Fruit fly (Drosophila melanogaster) whole organism, embryonic: ENCODE results near the gene CG6785.

Experiments
- CG1233 ChIP-seq: fragments of 200-800 bp; sonication (Bioruptor generic); optimal IDR thresholded peaks from 4 replicates; lab custom pipeline; 2018; ENCODE audit warnings: missing biosample characterization, mild to moderate bottlenecking, missing genetic modification characterization
- CG13775 ChIP-seq: fragments of 200-800 bp; sonication (Bioruptor generic); optimal IDR thresholded peaks from 3 replicates; lab custom pipeline; 2017; ENCODE audit warnings: missing biosample characterization, mild to moderate bottlenecking, missing genetic modification characterization
- CG15073 ChIP-seq: fragments of 200-800 bp; sonication (Bioruptor generic); optimal IDR thresholded peaks from 2 replicates; lab custom pipeline; 2016; ENCODE audit warnings: missing biosample characterization, missing genetic modification characterization
- CG17802 ChIP-seq: fragments of 200-800 bp; sonication (Bioruptor generic); optimal IDR thresholded peaks from 2 replicates; lab custom pipeline; 2018; ENCODE audit warnings: missing biosample characterization, mild to moderate bottlenecking, missing genetic modification characterization, moderate library complexity
- CG2875 ChIP-seq: fragments of 200-800 bp; sonication (Bioruptor generic); optimal IDR thresholded peaks from 2 replicates; lab custom pipeline; 2017; ENCODE audit warnings: missing biosample characterization, mild to moderate bottlenecking, missing genetic modification characterization, missing genetic modification reagents
- CG4820 ChIP-seq: fragments of 200-800 bp; sonication (Bioruptor generic); optimal IDR thresholded peaks from 3 replicates; lab custom pipeline; 2016; ENCODE audit warnings: missing biosample characterization, missing genetic modification characterization
- CG6854 ChIP-seq: fragments of 200-800 bp; sonication (Bioruptor generic); optimal IDR thresholded peaks from 3 replicates; lab custom pipeline; 2017; ENCODE audit warnings: missing biosample characterization, mild to moderate bottlenecking, missing genetic modification characterization
- CG8281 ChIP-seq: fragments of 200-800 bp; sonication (Bioruptor generic); optimal IDR thresholded peaks from 2 replicates; lab custom pipeline; 2018; ENCODE audit warnings: missing biosample characterization, mild to moderate bottlenecking, missing genetic modification characterization, moderate library complexity
- CG9817 ChIP-seq: fragments of 200-800 bp; sonication (Bioruptor generic); optimal IDR thresholded peaks from 2 replicates; lab custom pipeline; 2018; ENCODE audit warnings: missing biosample characterization, mild to moderate bottlenecking, missing genetic modification characterization, moderate library complexity
- CG9876 ChIP-seq: fragments of 200-800 bp; sonication (Bioruptor generic); optimal IDR thresholded peaks from 2 replicates; lab custom pipeline; 2016; ENCODE audit warnings: missing biosample characterization, missing genetic modification characterization
- CHES-1-like ChIP-seq: fragments of 200-800 bp; sonication (Bioruptor generic); optimal IDR thresholded peaks from 2 replicates; lab custom pipeline; 2016; ENCODE audit warnings: missing biosample characterization, missing genetic modification characterization
- Camta ChIP-seq: fragments of 200-800 bp; sonication (Bioruptor generic); optimal IDR thresholded peaks from 2 replicates; lab custom pipeline; 2016; ENCODE audit warnings: missing biosample characterization, missing genetic modification characterization
- D ChIP-seq, 2 experiments: fragments of 200-800 bp in 1 of 2; fragments of >200 bp in 1 of 2; sonication (Bioruptor generic) in 1 of 2; optimal IDR thresholded peaks; 2 replicates in 1 of 2; 3 replicates in 1 of 2; lab custom pipeline; 2017; ENCODE audit warnings: mild to moderate bottlenecking in 1 of 2, missing biosample characterization in 1 of 2, missing genetic modification characterization in 1 of 2, missing genetic modification reagents in 1 of 2
- Fer2 ChIP-seq: fragments of 200-800 bp; sonication (Bioruptor generic); optimal IDR thresholded peaks from 2 replicates; lab custom pipeline; 2018; ENCODE audit warnings: missing biosample characterization, mild to moderate bottlenecking, missing genetic modification characterization, moderate library complexity
- Hey ChIP-seq: fragments of 200-800 bp; sonication (Bioruptor generic); optimal IDR thresholded peaks from 3 replicates; lab custom pipeline; 2018; ENCODE audit warnings: missing biosample characterization, mild to moderate bottlenecking, missing genetic modification characterization
- MTF-1 ChIP-seq: fragments of 200-800 bp; sonication (Bioruptor generic); optimal IDR thresholded peaks from 2 replicates; lab custom pipeline; 2018; ENCODE audit warnings: missing biosample characterization, mild to moderate bottlenecking, missing genetic modification characterization, borderline replicate concordance
- Mrtf ChIP-seq: fragments of 200-800 bp; sonication (Bioruptor generic); IDR thresholded peaks from 3 replicates; pipeline ENCODE4 v1.3.6; 2022; ENCODE audit warnings: missing biosample characterization, missing genetic modification characterization
- NC2α ChIP-seq: fragments of 200-800 bp; sonication (Bioruptor generic); optimal IDR thresholded peaks from 2 replicates; lab custom pipeline; 2016; ENCODE audit warnings: missing biosample characterization, missing genetic modification characterization
- Oli ChIP-seq: fragments of 200-800 bp; sonication (Bioruptor generic); optimal IDR thresholded peaks from 2 replicates; lab custom pipeline; 2018; ENCODE audit warnings: missing biosample characterization, mild to moderate bottlenecking, missing genetic modification characterization, moderate library complexity
- Xbp1 ChIP-seq: fragments of 200-800 bp; sonication (Bioruptor generic); optimal IDR thresholded peaks from 3 replicates; lab custom pipeline; 2016; ENCODE audit warnings: missing biosample characterization, mild to moderate bottlenecking, missing genetic modification characterization
- ab ChIP-seq: fragments of 200-800 bp; sonication (Bioruptor generic); optimal IDR thresholded peaks from 2 replicates; lab custom pipeline; 2016; ENCODE audit warnings: missing biosample characterization, missing genetic modification characterization
- cato ChIP-seq: fragments of 200-800 bp; sonication (Bioruptor generic); optimal IDR thresholded peaks from 2 replicates; lab custom pipeline; 2016; ENCODE audit warnings: missing biosample characterization, missing genetic modification characterization, borderline replicate concordance
- chinmo ChIP-seq: fragments of 200-800 bp; sonication (Bioruptor generic); IDR thresholded peaks from 4 replicates; pipeline ENCODE4 v1.3.6; 2022; ENCODE audit warnings: missing biosample characterization, missing genetic modification characterization; ENCODE audit not compliant: partially characterized antibody
- chn ChIP-seq: fragments of 200-800 bp; sonication (Bioruptor generic); optimal IDR thresholded peaks from 2 replicates; lab custom pipeline; 2016; ENCODE audit warnings: missing biosample characterization, missing genetic modification characterization
- disco-r ChIP-seq: fragments of 200-800 bp; sonication (Bioruptor generic); optimal IDR thresholded peaks from 2 replicates; lab custom pipeline; 2016; ENCODE audit warnings: missing biosample characterization, missing genetic modification characterization
- exex ChIP-seq: fragments of 200-800 bp; sonication (Bioruptor generic); optimal IDR thresholded peaks from 4 replicates; lab custom pipeline; 2018; ENCODE audit warnings: missing biosample characterization, mild to moderate bottlenecking, missing genetic modification characterization, moderate library complexity
- gfzf ChIP-seq: fragments of 200-800 bp; sonication (Bioruptor generic); optimal IDR thresholded peaks from 2 replicates; lab custom pipeline; 2016; ENCODE audit warnings: missing biosample characterization, mild to moderate bottlenecking, missing genetic modification characterization, moderate library complexity
- grn ChIP-seq: fragments of 200-800 bp; sonication (Bioruptor generic); optimal IDR thresholded peaks from 3 replicates; lab custom pipeline; 2017; ENCODE audit warnings: missing biosample characterization, missing genetic modification characterization
- lilli ChIP-seq: fragments of 200-800 bp; sonication (Bioruptor generic); optimal IDR thresholded peaks from 3 replicates; lab custom pipeline; 2016; ENCODE audit warnings: missing biosample characterization, missing genetic modification characterization
- odd ChIP-seq: fragments of 200-800 bp; sonication (Bioruptor generic); optimal IDR thresholded peaks from 2 replicates; lab custom pipeline; 2017; ENCODE audit warnings: missing biosample characterization, mild to moderate bottlenecking, missing genetic modification characterization
- pum ChIP-seq: fragments of 200-800 bp; sonication (Bioruptor generic); optimal IDR thresholded peaks from 2 replicates; lab custom pipeline; 2016; ENCODE audit warnings: missing biosample characterization, missing genetic modification characterization
- repo ChIP-seq: fragments of 200-800 bp; sonication (Bioruptor generic); optimal IDR thresholded peaks from 2 replicates; lab custom pipeline; 2016; ENCODE audit warnings: missing biosample characterization, missing genetic modification characterization
- rib ChIP-seq: fragments of 200-800 bp; sonication (Bioruptor generic); IDR thresholded peaks from 2 replicates; pipeline ENCODE4 v1.3.6; 2022; ENCODE audit warnings: missing biosample characterization, missing genetic modification characterization
- scrt ChIP-seq: fragments of 200-800 bp; sonication (Bioruptor generic); optimal IDR thresholded peaks from 2 replicates; lab custom pipeline; 2018; ENCODE audit warnings: missing biosample characterization, mild to moderate bottlenecking, missing genetic modification characterization, moderate library complexity
- shn ChIP-seq: fragments of 200-800 bp; sonication (Bioruptor generic); optimal IDR thresholded peaks from 3 replicates; lab custom pipeline; 2016; ENCODE audit warnings: missing biosample characterization, missing genetic modification characterization
- so ChIP-seq: fragments of 200-800 bp; sonication (Bioruptor generic); IDR thresholded peaks from 3 replicates; pipeline ENCODE4 v1.3.6; 2022; ENCODE audit warnings: missing biosample characterization, missing genetic modification characterization
- stwl ChIP-seq: fragments of 200-800 bp; sonication (Bioruptor generic); optimal IDR thresholded peaks from 3 replicates; lab custom pipeline; 2018; ENCODE audit warnings: missing biosample characterization, mild to moderate bottlenecking, missing genetic modification characterization, moderate library complexity
- tio ChIP-seq: fragments of 200-800 bp; sonication (Bioruptor generic); optimal IDR thresholded peaks from 2 replicates; lab custom pipeline; 2017; ENCODE audit warnings: missing biosample characterization, missing genetic modification characterization, inconsistent platforms
- tup ChIP-seq: fragments of 200-800 bp; sonication (Bioruptor generic); optimal IDR thresholded peaks from 2 replicates; lab custom pipeline; 2016; ENCODE audit warnings: missing biosample characterization, mild to moderate bottlenecking, missing genetic modification characterization, moderate library complexity
- tx ChIP-seq: fragments of 200-800 bp; sonication (Bioruptor generic); optimal IDR thresholded peaks from 2 replicates; lab custom pipeline; 2016; ENCODE audit warnings: missing biosample characterization, missing genetic modification characterization
- vfl ChIP-seq: fragments of 200-800 bp; sonication (Bioruptor generic); optimal IDR thresholded peaks from 2 replicates; lab custom pipeline; 2016; ENCODE audit warnings: missing biosample characterization, missing genetic modification characterization

The CG6785 gene

dm6 chr2L:12006397-12007330 lies 38.3 kb downstream of the CG6785 start (continued):
- TF ChIP-seq CG8281 (tag; lab: Kevin White, UChicago) (peak; percentile 82), chn (GFP tag; lab: Kevin White, UChicago) (peak; percentile 72), stwl (tag; lab: Kevin White, UChicago) (no peak), tup (GFP tag; lab: Kevin White, UChicago) (peak; percentile 70), Xbp1 (GFP tag; lab: Kevin White, UChicago) (peak; percentile 91), CHES-1-like (GFP tag; lab: Kevin White, UChicago) (peak; percentile 32), ab (GFP tag; lab: Kevin White, UChicago) (peak; percentile 66), NC2α (GFP tag; lab: Kevin White, UChicago) (peak; percentile 0), Oli (tag; lab: Kevin White, UChicago) (peak; percentile 97), grn (no peak), tio (GFP tag; lab: Kevin White, UChicago) (peak; percentile 96), CG2875 (GFP tag; lab: Kevin White, UChicago) (peak; percentile 88), disco-r (peak; percentile 18), CG4820 (GFP tag; lab: Kevin White, UChicago) (peak; percentile 91), gfzf (GFP tag; lab: Kevin White, UChicago) (no peak), CG15073 (GFP tag; lab: Kevin White, UChicago) (peak; percentile 52), so (no peak), rib (GFP tag; lab: Robert Waterston, UW) (no peak), lilli (GFP tag; lab: Kevin White, UChicago) (peak; percentile 83), cato (GFP tag; lab: Kevin White, UChicago) (peak; percentile 90), Hey (peak; percentile 31), CG13775 (GFP tag; lab: Kevin White, UChicago) (peak; percentile 96), CG9876 (GFP tag; lab: Kevin White, UChicago) (peak; percentile 11), chinmo (GFP tag; lab: Robert Waterston, UW) (no peak), tx (GFP tag; lab: Kevin White, UChicago) (peak; percentile 55), MTF-1 (GFP tag; lab: Kevin White, UChicago) (peak; percentile 55), Mrtf (GFP tag; lab: Robert Waterston, UW) (no peak), pum (GFP tag; lab: Kevin White, UChicago) (peak; percentile 62), shn (GFP tag; lab: Kevin White, UChicago) (peak; percentile 77), CG6854 (peak; percentile 91), CG17802 (tag; lab: Kevin White, UChicago) (peak; percentile 53), repo (GFP tag; lab: Kevin White, UChicago) (peak; percentile 15), CG1233 (GFP tag; lab: Kevin White, UChicago) (peak; percentile 95), exex (tag; lab: Kevin White, UChicago) (peak; percentile 75), Camta (GFP tag; lab: Kevin White, UChicago) (peak; percentile 78), CG9817 (tag; lab: Kevin White, UChicago) (peak; percentile 91), vfl (GFP tag; lab: Kevin White, UChicago) (peak; percentile 60), Fer2 (tag; lab: Kevin White, UChicago) (peak; percentile 86), odd (GFP tag; lab: Kevin White, UChicago) (peak; percentile 97), D (optimal IDR thresholded peaks at IDR 0.05; lab: Kevin White, UChicago) (no peak), D (GFP tag; optimal IDR thresholded peaks at IDR 0.05; lab: Kevin White, UChicago) (peak; percentile 97), scrt (GFP tag; lab: Kevin White, UChicago) (no peak)
- TF ChIP-seq, all 482 proteins: peak for 270
